Fruit fly (Drosophila melanogaster) Kc167 (cell line): ENCODE results near the gene CG13842.

Source experiments
- Myc ChIP-seq: fragments of >200 bp; optimal IDR thresholded peaks from 2 replicates; lab custom pipeline; 2017; ENCODE audit warnings: missing external identifiers
- Sin3A ChIP-seq: fragments of >200 bp; optimal IDR thresholded peaks from 2 replicates; lab custom pipeline; 2018; ENCODE audit warnings: missing external identifiers
- h ChIP-seq: fragments of >200 bp; optimal IDR thresholded peaks from 3 replicates; lab custom pipeline; 2018; ENCODE audit warnings: missing external identifiers
- insv ChIP-seq: fragments of >200 bp; optimal IDR thresholded peaks from 3 replicates; lab custom pipeline; 2018; ENCODE audit warnings: missing external identifiers
- psq ChIP-seq: fragments of >200 bp; optimal IDR thresholded peaks from 2 replicates; lab custom pipeline; 2017; ENCODE audit warnings: missing external identifiers
- ttk ChIP-seq: sonication (Bioruptor generic); optimal IDR thresholded peaks from 2 replicates; lab custom pipeline; 2017; ENCODE audit warnings: missing external identifiers

Gene CG13842

dm6 chr3R:22673528-22673959 is 33.5 kb downstream of the CG13842 start:
- TF ChIP-seq Myc (lab: Kevin White, UChicago) (no peak), ttk (lab: Kevin White, UChicago) (no peak), psq (no peak), h (lab: Kevin White, UChicago) (no peak), insv (lab: Kevin White, UChicago) (no peak), Sin3A (no peak)

dm6 chr3R:22672695-22673346 is 34.3 kb downstream of the CG13842 start:
- no peak for TF ChIP-seq Myc (lab: Kevin White, UChicago)
- no peak for TF ChIP-seq h (lab: Kevin White, UChicago)
- TF ChIP-seq Sin3A: no peak
- no peak for TF ChIP-seq ttk (lab: Kevin White, UChicago)
- no peak for TF ChIP-seq psq
- no peak for TF ChIP-seq insv (lab: Kevin White, UChicago)

- TF ChIP-seq Myc (lab: Kevin White, UChicago): no peak
- TF ChIP-seq Sin3A: no peak
- TF ChIP-seq psq: no peak
- no peak for TF ChIP-seq h (lab: Kevin White, UChicago)
- no peak for TF ChIP-seq insv (lab: Kevin White, UChicago)
- TF ChIP-seq ttk (lab: Kevin White, UChicago): no peak
Observed at dm6 chr3R:22669789-22670426, 37.2 kb downstream of the CG13842 start.

dm6 chr3R:22669121-22669520 is 38.0 kb downstream of the CG13842 start:
- TF ChIP-seq h (lab: Kevin White, UChicago) (no peak), insv (lab: Kevin White, UChicago) (no peak), psq (no peak), Myc (lab: Kevin White, UChicago) (no peak), Sin3A (no peak), ttk (lab: Kevin White, UChicago) (no peak)

- no peak for TF ChIP-seq insv (lab: Kevin White, UChicago)
- TF ChIP-seq Myc (lab: Kevin White, UChicago): no peak
- TF ChIP-seq Sin3A: no peak
- no peak for TF ChIP-seq psq
- no peak for TF ChIP-seq ttk (lab: Kevin White, UChicago)
- no peak for TF ChIP-seq h (lab: Kevin White, UChicago)
Observed at dm6 chr3R:22668622-22669021, 38.5 kb downstream of the CG13842 start.

- TF ChIP-seq insv (lab: Kevin White, UChicago): no peak
- no peak for TF ChIP-seq h (lab: Kevin White, UChicago)
- no peak for TF ChIP-seq ttk (lab: Kevin White, UChicago)
- TF ChIP-seq psq: no peak
- TF ChIP-seq Myc (lab: Kevin White, UChicago): no peak
- no peak for TF ChIP-seq Sin3A
Observed at dm6 chr3R:22667959-22668316, 39.1 kb downstream of the CG13842 start.

- TF ChIP-seq insv (lab: Kevin White, UChicago) (no peak), psq (no peak), ttk (lab: Kevin White, UChicago) (no peak), Myc (lab: Kevin White, UChicago) (no peak), h (lab: Kevin White, UChicago) (no peak), Sin3A (no peak)
Observed at dm6 chr3R:22667284-22667958, 39.7 kb downstream of the CG13842 start.

- TF ChIP-seq ttk (lab: Kevin White, UChicago): no peak
- TF ChIP-seq insv (lab: Kevin White, UChicago): no peak
- no peak for TF ChIP-seq Sin3A
- TF ChIP-seq psq: no peak
- TF ChIP-seq h (lab: Kevin White, UChicago): no peak
- TF ChIP-seq Myc (lab: Kevin White, UChicago): no peak
Observed at dm6 chr3R:22666449-22667283, 40.4 kb downstream of the CG13842 start.

dm6 chr3R:22664274-22664673 is 42.8 kb downstream of the CG13842 start:
- TF ChIP-seq Sin3A: no peak
- no peak for TF ChIP-seq psq
- TF ChIP-seq h (lab: Kevin White, UChicago): no peak
- no peak for TF ChIP-seq insv (lab: Kevin White, UChicago)
- no peak for TF ChIP-seq ttk (lab: Kevin White, UChicago)
- no peak for TF ChIP-seq Myc (lab: Kevin White, UChicago)

- no peak for TF ChIP-seq h (lab: Kevin White, UChicago)
- TF ChIP-seq insv (lab: Kevin White, UChicago): no peak
- TF ChIP-seq psq: no peak
- no peak for TF ChIP-seq Myc (lab: Kevin White, UChicago)
- TF ChIP-seq ttk (lab: Kevin White, UChicago): no peak
- no peak for TF ChIP-seq Sin3A
Observed at dm6 chr3R:22663115-22663514, 44.0 kb downstream of the CG13842 start.
